Fruit fly (Drosophila melanogaster): Measurements from ENCODE around the gene Fum4.

- no peak for TF ChIP-seq CG8478 (optimal IDR thresholded peaks at IDR 0.05)
- no peak for TF ChIP-seq CTCF (optimal IDR thresholded peaks at IDR 0.05)
Observed at dm6 chr2L:10143334-10143733, 48.0 kb downstream of the Fum4 start.

All from S2 (cell line).